Worm (Caenorhabditis elegans) whole organism, L4 larva: ENCODE results near the gene sqv-2.
A peak's percentile ranks its signal among the peaks of the same experiment; 100 is the strongest.

Experiments used
- F37D6.2 ChIP-seq: sonication (generic microtip); optimal IDR thresholded peaks from 2 replicates; lab custom pipeline; 2016; ENCODE audit warnings: mild to moderate bottlenecking, missing genetic modification characterization, missing compliant biosample characterization
- R02D3.7 ChIP-seq: fragments of 150-350 bp; sonication (generic microtip); optimal IDR thresholded peaks from 3 replicates; lab custom pipeline; 2014; ENCODE audit warnings: missing biosample characterization, missing genetic modification characterization
- ZK337.2 ChIP-seq: fragments of 200-800 bp; sonication (Bioruptor generic); IDR thresholded peaks from 2 replicates; pipeline ENCODE4 v1.3.6; 2022; ENCODE audit warnings: missing genetic modification reagents, missing genetic modification characterization, missing compliant biosample characterization
- attf-4 ChIP-seq: sonication (generic microtip); optimal IDR thresholded peaks from 3 replicates; lab custom pipeline; 2017; ENCODE audit warnings: missing biosample characterization, missing genetic modification characterization
- ceh-28 ChIP-seq: fragments of 150-350 bp; optimal IDR thresholded peaks from 2 replicates; lab custom pipeline; 2014; ENCODE audit warnings: missing biosample characterization, missing genetic modification reagents, missing genetic modification characterization
- ces-1 ChIP-seq: fragments of 150-350 bp; sonication (generic microtip); optimal IDR thresholded peaks from 4 replicates; lab custom pipeline; 2014; ENCODE audit warnings: missing biosample characterization, missing genetic modification reagents, missing genetic modification characterization
- cey-2 ChIP-seq: sonication (generic microtip); optimal IDR thresholded peaks from 3 replicates; lab custom pipeline; 2017; ENCODE audit warnings: missing genetic modification characterization, mild to moderate bottlenecking, missing compliant biosample characterization, antibody characterized with exemption, borderline replicate concordance; ENCODE audit not compliant: insufficient read depth
- ctbp-1 ChIP-seq: fragments of 200-800 bp; sonication (Bioruptor generic); IDR thresholded peaks from 2 replicates; pipeline ENCODE4 v1.3.6; 2022; ENCODE audit warnings: missing genetic modification reagents, missing genetic modification characterization, missing compliant biosample characterization
- daf-12 ChIP-seq: fragments of 150-350 bp; optimal IDR thresholded peaks from 2 replicates; lab custom pipeline; 2014; ENCODE audit warnings: missing biosample characterization, missing genetic modification reagents, missing genetic modification characterization
- daf-16 ChIP-seq, 3 experiments: sonication (generic microtip); optimal IDR thresholded peaks; 2 replicates each; lab custom pipeline; 2016 to 2017; ENCODE audit warnings: missing genetic modification characterization in 3 of 3, missing genetic modification reagents in 3 of 3, mild to moderate bottlenecking in 2 of 3, missing compliant biosample characterization in 2 of 3, missing biosample characterization in 1 of 3, moderate library complexity in 1 of 3
- daf-19 ChIP-seq: fragments of 200-800 bp; sonication (Bioruptor generic); conservative IDR thresholded peaks from 2 replicates; pipeline ENCODE4 v1.3.6; 2022; ENCODE audit warnings: missing genetic modification characterization, missing compliant biosample characterization
- dmd-6 ChIP-seq: fragments of 200-800 bp; sonication (Bioruptor generic); IDR thresholded peaks from 2 replicates; pipeline ENCODE4 v1.3.6; 2022; ENCODE audit warnings: missing genetic modification reagents, missing genetic modification characterization, missing compliant biosample characterization
- dmd-8 ChIP-seq: fragments of 200-800 bp; sonication (Bioruptor generic); IDR thresholded peaks from 2 replicates; pipeline ENCODE4 v1.3.6; 2022; ENCODE audit warnings: missing genetic modification characterization, missing compliant biosample characterization
- dpl-1 ChIP-seq: fragments of 150-350 bp; optimal IDR thresholded peaks from 2 replicates; lab custom pipeline; 2014; ENCODE audit warnings: missing biosample characterization, missing genetic modification reagents, missing genetic modification characterization
- duxl-1 ChIP-seq: sonication (generic microtip); optimal IDR thresholded peaks from 2 replicates; lab custom pipeline; 2016; ENCODE audit warnings: mild to moderate bottlenecking, missing genetic modification characterization, moderate library complexity, missing compliant biosample characterization; ENCODE audit not compliant: poor library complexity
- fos-1 ChIP-seq: fragments of 150-350 bp; optimal IDR thresholded peaks from 2 replicates; lab custom pipeline; 2014; ENCODE audit warnings: missing biosample characterization, missing genetic modification characterization
- hif-1 ChIP-seq, 2 experiments: sonication (generic microtip); optimal IDR thresholded peaks; 2 replicates each; lab custom pipeline; 2016 to 2017; ENCODE audit warnings: missing compliant biosample characterization in 2 of 2, missing genetic modification characterization in 2 of 2, missing genetic modification reagents in 2 of 2, missing genotype in 2 of 2, mild to moderate bottlenecking in 1 of 2
- hlh-30 ChIP-seq: sonication (generic microtip); optimal IDR thresholded peaks from 2 replicates; lab custom pipeline; 2017; ENCODE audit warnings: antibody characterized with exemption, mild to moderate bottlenecking, missing genetic modification characterization, missing compliant biosample characterization; ENCODE audit not compliant: insufficient read depth
- lim-7 ChIP-seq: fragments of 200-800 bp; sonication (Bioruptor generic); IDR thresholded peaks from 2 replicates; pipeline ENCODE4 v1.3.6; 2022; ENCODE audit warnings: missing genetic modification characterization, missing compliant biosample characterization
- lin-1 ChIP-seq: fragments of 200-800 bp; sonication (Bioruptor generic); IDR thresholded peaks from 2 replicates; pipeline ENCODE4 v1.3.6; 2022; ENCODE audit warnings: missing genetic modification reagents, missing genetic modification characterization, missing compliant biosample characterization
- lir-3 ChIP-seq: sonication (generic microtip); optimal IDR thresholded peaks from 2 replicates; lab custom pipeline; 2016; ENCODE audit warnings: mild to moderate bottlenecking, missing genetic modification characterization, missing compliant biosample characterization
- madf-5 ChIP-seq, 2 experiments: fragments of 200-800 bp; sonication (Bioruptor generic); IDR thresholded peaks; 2 replicates each; pipeline ENCODE4 v1.3.6; 2022; ENCODE audit warnings: missing compliant biosample characterization in 2 of 2, missing genetic modification characterization in 2 of 2
- mdl-1 ChIP-seq, 2 experiments: fragments of 150-350 bp in 1 of 2; sonication (generic microtip) in 1 of 2; optimal IDR thresholded peaks; 2 replicates each; lab custom pipeline; 2014 to 2017; ENCODE audit warnings: missing biosample characterization in 2 of 2, missing genetic modification characterization in 2 of 2
- mxl-2 ChIP-seq: fragments of 200-800 bp; sonication (Bioruptor generic); conservative IDR thresholded peaks from 2 replicates; pipeline ENCODE4 v1.3.6; 2022; ENCODE audit warnings: missing genetic modification reagents, missing genetic modification characterization, missing compliant biosample characterization
- mxl-3 ChIP-seq: fragments of 200-800 bp; sonication (Bioruptor generic); optimal IDR thresholded peaks from 2 replicates; lab custom pipeline; 2018; ENCODE audit warnings: mild to moderate bottlenecking, missing genetic modification characterization, missing compliant biosample characterization
- nhr-11 ChIP-seq: fragments of 150-350 bp; optimal IDR thresholded peaks from 2 replicates; lab custom pipeline; 2014; ENCODE audit warnings: missing biosample characterization, missing genetic modification characterization
- nhr-111 ChIP-seq: fragments of 200-800 bp; sonication (Bioruptor generic); optimal IDR thresholded peaks from 2 replicates; lab custom pipeline; 2018; ENCODE audit warnings: mild to moderate bottlenecking, missing genetic modification characterization, missing compliant biosample characterization
- nhr-28 ChIP-seq: fragments of 150-350 bp; optimal IDR thresholded peaks from 2 replicates; lab custom pipeline; 2014; ENCODE audit warnings: missing biosample characterization, missing genetic modification characterization
- nhr-48 ChIP-seq: sonication (generic microtip); optimal IDR thresholded peaks from 2 replicates; lab custom pipeline; 2016; ENCODE audit warnings: mild to moderate bottlenecking, missing genetic modification characterization, missing compliant biosample characterization
- nhr-6 ChIP-seq: fragments of 150-350 bp; optimal IDR thresholded peaks from 2 replicates; lab custom pipeline; 2014; ENCODE audit warnings: missing biosample characterization, missing genetic modification characterization
- pha-4 ChIP-seq, 2 experiments: fragments of 150-350 bp in 1 of 2; fragments of 200-800 bp in 1 of 2; sonication (Bioruptor generic) in 1 of 2; IDR thresholded peaks in 1 of 2; optimal IDR thresholded peaks in 1 of 2; 2 replicates each; pipeline versions ENCODE4 v1.3.6 to Lab custom; 2014 to 2022; ENCODE audit warnings: missing genetic modification characterization in 2 of 2, missing genetic modification reagents in 2 of 2, missing biosample characterization in 1 of 2, missing compliant biosample characterization in 1 of 2
- pqm-1 ChIP-seq: sonication (generic microtip); optimal IDR thresholded peaks from 2 replicates; lab custom pipeline; 2017; ENCODE audit warnings: missing biosample characterization, missing genetic modification characterization
- rbr-2 ChIP-seq: sonication (generic microtip); optimal IDR thresholded peaks from 2 replicates; lab custom pipeline; 2016; ENCODE audit warnings: missing genotype, missing genetic modification characterization, missing compliant biosample characterization
- saeg-2 ChIP-seq: fragments of 200-800 bp; sonication (Bioruptor generic); IDR thresholded peaks from 2 replicates; pipeline ENCODE4 v1.3.6; 2022; ENCODE audit warnings: missing genetic modification reagents, missing genetic modification characterization, missing compliant biosample characterization
- set-16 ChIP-seq: fragments of 200-800 bp; sonication (Bioruptor generic); IDR thresholded peaks from 2 replicates; pipeline ENCODE4 v1.3.6; 2022; ENCODE audit warnings: missing genetic modification reagents, missing genetic modification characterization, missing compliant biosample characterization
- tra-1 ChIP-seq: fragments of 200-800 bp; sonication (Bioruptor generic); IDR thresholded peaks from 2 replicates; pipeline ENCODE4 v1.3.6; 2022; ENCODE audit warnings: missing genetic modification reagents, missing genetic modification characterization, missing compliant biosample characterization
- unc-39 ChIP-seq: sonication (generic microtip); optimal IDR thresholded peaks from 2 replicates; lab custom pipeline; 2017; ENCODE audit warnings: missing biosample characterization, missing genetic modification characterization
- zfp-3 ChIP-seq: fragments of 200-800 bp; sonication (Bioruptor generic); conservative IDR thresholded peaks from 2 replicates; pipeline ENCODE4 v1.3.6; 2022; ENCODE audit warnings: missing genetic modification reagents, missing genetic modification characterization, missing compliant biosample characterization

Gene sqv-2

DNA sequence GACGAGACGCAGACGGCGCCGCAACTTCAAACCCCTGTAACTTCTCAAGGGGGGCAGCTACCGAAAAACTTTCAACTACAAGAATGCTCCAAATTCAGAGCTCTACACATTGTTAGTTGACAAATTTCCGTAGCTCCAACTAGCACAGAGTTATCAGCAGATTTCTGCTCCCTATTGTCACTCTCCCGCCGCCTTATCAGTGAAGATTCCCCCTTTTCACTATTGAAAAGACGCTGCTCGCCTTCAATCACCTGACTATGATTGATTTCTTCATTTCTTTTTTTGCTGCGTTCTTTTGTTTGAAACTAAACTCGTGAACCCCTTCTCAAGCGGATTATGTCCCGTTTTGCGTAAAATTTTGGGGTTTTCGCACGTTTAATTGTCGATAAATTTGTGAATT is 28.2 kb upstream of the sqv-2 start (continued):
- TF ChIP-seq nhr-6 (tag; lab: Kevin White, UChicago) = no peak
- TF ChIP-seq ceh-28 (tag; lab: Kevin White, UChicago) = no peak
- no peak for TF ChIP-seq madf-5 (GFP tag; IDR thresholded peaks at IDR 0.05; lab: Robert Waterston, UW)
- no peak for TF ChIP-seq R02D3.7
- TF ChIP-seq mxl-2 (GFP tag; lab: Robert Waterston, UW) = no peak
- no peak for TF ChIP-seq dmd-8 (GFP tag; lab: Robert Waterston, UW)
- no peak for TF ChIP-seq nhr-111
- TF ChIP-seq zfp-3 (GFP tag; lab: Robert Waterston, UW) = no peak
- TF ChIP-seq F37D6.2 = no peak
- no peak for TF ChIP-seq lir-3 (tag; lab: Kevin White, UChicago)
- no peak for TF ChIP-seq pha-4 (GFP tag; IDR thresholded peaks at IDR 0.05; lab: Robert Waterston, UW)
- TF ChIP-seq pha-4 (tag; optimal IDR thresholded peaks at IDR 0.05; lab: Kevin White, UChicago) = no peak
- no peak for TF ChIP-seq mdl-1 (tag; optimal IDR thresholded peaks at IDR 0.05; lab: Kevin White, UChicago)
- TF ChIP-seq daf-19 (GFP tag; lab: Robert Waterston, UW) = no peak
- TF ChIP-seq cey-2 (tag; lab: Kevin White, UChicago) = no peak
- peak; percentile 10; the same call in 1 of the 2 replicates for TF ChIP-seq lin-1
- TF ChIP-seq nhr-11 = no peak
- TF ChIP-seq hlh-30 (tag; lab: Kevin White, UChicago) = peak; percentile 45
- TF ChIP-seq pqm-1 (tag; lab: Kevin White, UChicago) = peak; percentile 41
- TF ChIP-seq mxl-3 (GFP tag; lab: Kevin White, UChicago) = no peak
- TF ChIP-seq duxl-1 (tag; lab: Kevin White, UChicago) = no peak
- no peak for TF ChIP-seq unc-39 (tag; lab: Kevin White, UChicago)
- TF ChIP-seq fos-1 = no peak
- TF ChIP-seq hif-1 (tag; optimal IDR thresholded peaks at IDR 0.05; lab: Kevin White, UChicago) = peak in 1 of 2 experiments; percentile 3
- no peak for TF ChIP-seq dpl-1 (GFP tag; lab: Kevin White, UChicago)
- TF ChIP-seq rbr-2 = no peak
- TF ChIP-seq daf-16 (GFP tag; optimal IDR thresholded peaks at IDR 0.05; lab: Kevin White, UChicago) = no peak
- peak; percentile 33 for TF ChIP-seq daf-16 (tag; optimal IDR thresholded peaks at IDR 0.05; lab: Kevin White, UChicago)
- TF ChIP-seq attf-4 (tag; lab: Kevin White, UChicago) = no peak
- no peak for TF ChIP-seq saeg-2 (GFP tag; lab: Robert Waterston, UW)
- TF ChIP-seq daf-12 (tag; lab: Kevin White, UChicago) = no peak
- no peak for TF ChIP-seq ces-1 (GFP tag; lab: Kevin White, UChicago)
- no peak for TF ChIP-seq lim-7 (GFP tag; lab: Robert Waterston, UW)
- TF ChIP-seq tra-1 = no peak
- TF ChIP-seq ctbp-1 = no peak
- no peak for TF ChIP-seq ZK337.2 (GFP tag; lab: Robert Waterston, UW)
- TF ChIP-seq nhr-28 = peak; percentile 17
- TF ChIP-seq dmd-6 = peak; percentile 41

DNA sequence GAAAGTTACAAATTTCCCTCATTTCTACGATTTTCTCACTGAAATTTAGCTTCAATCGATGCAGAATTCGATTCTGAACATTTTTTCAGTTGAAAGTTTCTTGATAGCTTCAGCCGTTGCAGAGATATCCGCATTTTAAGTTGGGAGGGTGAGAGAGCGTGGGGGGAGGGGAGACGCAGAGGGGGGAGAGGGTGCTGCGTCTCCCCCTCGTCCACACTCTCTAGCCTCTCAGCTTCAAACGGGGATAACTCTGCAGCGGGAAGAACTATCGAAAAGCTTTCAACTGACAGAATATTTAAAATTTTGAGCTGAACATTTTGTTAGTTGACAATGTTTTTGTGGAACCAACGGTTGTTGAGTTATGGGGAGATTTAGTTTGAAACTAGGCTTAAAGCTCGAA is 27.7 kb upstream of the sqv-2 start:
- TF ChIP-seq nhr-48 (tag; lab: Kevin White, UChicago) (no peak), zfp-3 (GFP tag; lab: Robert Waterston, UW) (no peak), set-16 (GFP tag; lab: Robert Waterston, UW) (peak; percentile 66)
